Worm (Caenorhabditis elegans) whole organism, late embryonic: ENCODE results near the gene npl-4.1.

Experiments used
- K02D7.2 ChIP-seq: sonication (generic microtip); optimal IDR thresholded peaks from 2 replicates; lab custom pipeline; 2017; ENCODE audit warnings: mild to moderate bottlenecking, missing genetic modification characterization, missing compliant biosample characterization
- ama-1 ChIP-seq: fragments of 150-350 bp; optimal IDR thresholded peaks from 2 replicates; lab custom pipeline; 2014
- ceh-31 ChIP-seq: sonication (generic microtip); optimal IDR thresholded peaks from 2 replicates; lab custom pipeline; 2016; ENCODE audit warnings: missing genetic modification characterization, missing compliant biosample characterization
- dve-1 ChIP-seq: sonication (generic microtip); optimal IDR thresholded peaks from 2 replicates; lab custom pipeline; 2017; ENCODE audit warnings: antibody characterized with exemption, mild to moderate bottlenecking, missing genetic modification characterization, missing compliant biosample characterization
- fax-1 ChIP-seq: sonication (generic microtip); optimal IDR thresholded peaks from 2 replicates; lab custom pipeline; 2016; ENCODE audit warnings: missing genotype, missing genetic modification characterization, missing compliant biosample characterization
- fkh-10 ChIP-seq: fragments of 150-350 bp; optimal IDR thresholded peaks from 2 replicates; lab custom pipeline; 2014; ENCODE audit warnings: missing biosample characterization, missing genetic modification reagents, missing genetic modification characterization
- lim-6 ChIP-seq: sonication (generic microtip); optimal IDR thresholded peaks from 2 replicates; lab custom pipeline; 2016; ENCODE audit warnings: missing genetic modification characterization, missing compliant biosample characterization
- lin-11 ChIP-seq: fragments of 200-800 bp; sonication (Bioruptor generic); optimal IDR thresholded peaks from 2 replicates; lab custom pipeline; 2018; ENCODE audit warnings: mild to moderate bottlenecking, missing genetic modification characterization, missing compliant biosample characterization
- pax-1 ChIP-seq: fragments of 150-350 bp; optimal IDR thresholded peaks from 2 replicates; lab custom pipeline; 2014; ENCODE audit warnings: missing biosample characterization, missing genetic modification characterization
- pha-4 ChIP-seq: fragments of 150-350 bp; optimal IDR thresholded peaks from 2 replicates; lab custom pipeline; 2018; ENCODE audit warnings: missing biosample characterization, missing genetic modification reagents, missing genetic modification characterization

DNA sequence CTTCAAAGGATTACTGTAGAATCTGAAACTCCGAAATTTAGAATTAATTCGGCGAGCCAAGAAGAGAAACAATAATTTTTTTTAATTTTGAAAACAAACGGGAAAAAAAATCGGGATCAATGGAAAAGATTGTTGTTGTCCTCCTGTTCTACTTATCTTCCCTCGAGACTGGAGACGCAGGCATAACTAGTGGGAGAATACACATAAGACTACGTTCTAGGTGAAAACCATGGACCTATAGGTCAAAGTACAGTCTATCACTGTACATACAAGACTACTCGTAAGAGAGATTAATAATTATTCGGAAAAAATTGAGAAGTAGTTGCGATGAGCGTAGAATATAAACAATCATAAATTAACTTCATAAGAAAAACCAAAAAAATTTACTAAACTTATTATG, 11.9 kb upstream of the npl-4.1 start, which contains the start of gene dhs-6:
- no peak for TF ChIP-seq pax-1
- no peak for TF ChIP-seq fkh-10
- no peak for TF ChIP-seq ceh-31 (tag; lab: Kevin White, UChicago)
- no peak for TF ChIP-seq fax-1 (tag; lab: Kevin White, UChicago)
- TF ChIP-seq pha-4 (tag; lab: Kevin White, UChicago) = no peak
- TF ChIP-seq K02D7.2 (tag; lab: Kevin White, UChicago) = no peak
- TF ChIP-seq lin-11 (tag; lab: Kevin White, UChicago) = no peak
- TF ChIP-seq ama-1 (lab: Kevin White, UChicago) = no peak
- no peak for TF ChIP-seq dve-1 (tag; lab: Kevin White, UChicago)
- TF ChIP-seq lim-6 (tag; lab: Kevin White, UChicago) = no peak
